Fruit fly (Drosophila melanogaster) whole organism, embryonic: ENCODE results near the gene Ufd4.
A peak's percentile ranks its signal among the peaks of the same experiment; 100 is the strongest.

Experiments used
- ATbp ChIP-seq: fragments of 200-800 bp; sonication (Bioruptor generic); optimal IDR thresholded peaks from 2 replicates; lab custom pipeline; 2017; ENCODE audit warnings: missing biosample characterization, mild to moderate bottlenecking, missing genetic modification characterization, missing genetic modification reagents
- Atf6 ChIP-seq: fragments of 200-800 bp; sonication (Bioruptor generic); IDR thresholded peaks from 2 replicates; pipeline ENCODE4 v1.3.6; 2022; ENCODE audit warnings: missing biosample characterization, missing genetic modification characterization
- BEAF-32 ChIP-seq: fragments of 200-800 bp; sonication (Bioruptor generic); optimal IDR thresholded peaks from 3 replicates; lab custom pipeline; 2017; ENCODE audit warnings: missing biosample characterization, missing genetic modification characterization, mild to moderate bottlenecking, moderate library complexity, missing genetic modification reagents
- CG10209 ChIP-seq: fragments of 200-800 bp; sonication (Bioruptor generic); optimal IDR thresholded peaks from 3 replicates; lab custom pipeline; 2017; ENCODE audit warnings: missing biosample characterization, mild to moderate bottlenecking, missing genetic modification characterization, missing genetic modification reagents
- CG12104 ChIP-seq: fragments of 200-800 bp; sonication (Bioruptor generic); optimal IDR thresholded peaks from 3 replicates; lab custom pipeline; 2016; ENCODE audit warnings: missing biosample characterization, missing genetic modification characterization
- CG12659 ChIP-seq: fragments of 200-800 bp; sonication (Bioruptor generic); optimal IDR thresholded peaks from 3 replicates; lab custom pipeline; 2017; ENCODE audit warnings: mild to moderate bottlenecking, missing biosample characterization, missing genetic modification reagents, missing genetic modification characterization
- CG13624 ChIP-seq: fragments of 200-800 bp; sonication (Bioruptor generic); optimal IDR thresholded peaks from 2 replicates; lab custom pipeline; 2016; ENCODE audit warnings: missing biosample characterization, missing genetic modification characterization
- CG16863 ChIP-seq: fragments of 200-800 bp; sonication (Bioruptor generic); optimal IDR thresholded peaks from 3 replicates; lab custom pipeline; 2016; ENCODE audit warnings: missing biosample characterization, missing genetic modification characterization
- CG2712 ChIP-seq: fragments of 200-800 bp; optimal IDR thresholded peaks from 3 replicates; lab custom pipeline; 2019; ENCODE audit warnings: missing biosample characterization, mild to moderate bottlenecking, missing genetic modification characterization, moderate library complexity
- CG30431 ChIP-seq: fragments of 200-800 bp; sonication (Bioruptor generic); optimal IDR thresholded peaks from 2 replicates; lab custom pipeline; 2017; ENCODE audit warnings: missing biosample characterization, missing genetic modification characterization
- CG31388 ChIP-seq: fragments of 200-800 bp; sonication (Bioruptor generic); optimal IDR thresholded peaks from 2 replicates; lab custom pipeline; 2016; ENCODE audit warnings: missing biosample characterization, missing genetic modification characterization
- CG31441 ChIP-seq: fragments of 200-800 bp; sonication (Bioruptor generic); IDR thresholded peaks from 2 replicates; pipeline ENCODE4 v1.3.6; 2022; ENCODE audit warnings: missing biosample characterization, missing genetic modification characterization
- CG5245 ChIP-seq: fragments of 200-800 bp; sonication (Bioruptor generic); optimal IDR thresholded peaks from 3 replicates; lab custom pipeline; 2016; ENCODE audit warnings: missing biosample characterization, missing genetic modification characterization
- CG6175 ChIP-seq: fragments of 200-800 bp; sonication (Bioruptor generic); IDR thresholded peaks from 3 replicates; pipeline ENCODE4 v1.3.6; 2022; ENCODE audit warnings: missing biosample characterization, missing genetic modification characterization
- CG7839 ChIP-seq: fragments of 200-800 bp; sonication (Bioruptor generic); optimal IDR thresholded peaks from 3 replicates; lab custom pipeline; 2018; ENCODE audit warnings: missing biosample characterization, mild to moderate bottlenecking, missing genetic modification characterization, moderate library complexity
- CG8924 ChIP-seq: fragments of 200-800 bp; optimal IDR thresholded peaks from 3 replicates; lab custom pipeline; 2019; ENCODE audit warnings: missing biosample characterization, mild to moderate bottlenecking, missing genetic modification characterization, moderate library complexity
- D19A ChIP-seq: fragments of 200-800 bp; optimal IDR thresholded peaks from 3 replicates; lab custom pipeline; 2019; ENCODE audit warnings: missing biosample characterization, mild to moderate bottlenecking, missing genetic modification characterization, moderate library complexity
- Dad ChIP-seq: fragments of 200-800 bp; sonication (Bioruptor generic); optimal IDR thresholded peaks from 3 replicates; lab custom pipeline; 2016; ENCODE audit warnings: missing biosample characterization, missing genetic modification characterization
- Dip2 ChIP-seq: fragments of 200-800 bp; sonication (Bioruptor generic); IDR thresholded peaks from 2 replicates; pipeline ENCODE4 v1.3.6; 2022; ENCODE audit warnings: missing biosample characterization, missing genetic modification characterization
- Dref ChIP-seq: fragments of 200-800 bp; sonication (Bioruptor generic); IDR thresholded peaks from 2 replicates; pipeline ENCODE4 v1.3.6; 2022; ENCODE audit warnings: missing biosample characterization, missing genetic modification characterization
- Eip74EF ChIP-seq, 2 experiments: fragments of 200-800 bp in 1 of 2; fragments of >200 bp in 1 of 2; sonication (Bioruptor generic) in 1 of 2; optimal IDR thresholded peaks; 2 replicates each; lab custom pipeline; 2017 to 2019; ENCODE audit warnings: missing biosample characterization in 2 of 2, missing genetic modification characterization in 2 of 2, mild to moderate bottlenecking in 1 of 2, moderate library complexity in 1 of 2
- Ets97D ChIP-seq: fragments of 200-800 bp; sonication (Bioruptor generic); optimal IDR thresholded peaks from 3 replicates; lab custom pipeline; 2016; ENCODE audit warnings: missing biosample characterization, missing genetic modification characterization
- HHEX ChIP-seq: fragments of 200-800 bp; sonication (Bioruptor generic); optimal IDR thresholded peaks from 3 replicates; lab custom pipeline; 2017; ENCODE audit warnings: missing biosample characterization, mild to moderate bottlenecking, missing genetic modification characterization, missing genetic modification reagents
- Hey ChIP-seq: fragments of 200-800 bp; sonication (Bioruptor generic); optimal IDR thresholded peaks from 3 replicates; lab custom pipeline; 2018; ENCODE audit warnings: missing biosample characterization, mild to moderate bottlenecking, missing genetic modification characterization
- Hr3 ChIP-seq: fragments of 200-800 bp; sonication (Bioruptor generic); optimal IDR thresholded peaks from 3 replicates; lab custom pipeline; 2016; ENCODE audit warnings: missing biosample characterization, missing genetic modification characterization
- Lim3 ChIP-seq: fragments of 200-800 bp; sonication (Bioruptor generic); IDR thresholded peaks from 2 replicates; pipeline ENCODE4 v1.3.6; 2022; ENCODE audit warnings: missing biosample characterization, missing genetic modification characterization
- Max ChIP-seq: fragments of 200-800 bp; sonication (Bioruptor generic); optimal IDR thresholded peaks from 2 replicates; lab custom pipeline; 2016; ENCODE audit warnings: missing biosample characterization, mild to moderate bottlenecking, missing genetic modification characterization
- Med ChIP-seq: fragments of 200-800 bp; sonication (Bioruptor generic); peaks from one replicate; lab custom pipeline; 2016; ENCODE audit warnings: missing biosample characterization, missing genetic modification characterization, mild to moderate bottlenecking, inconsistent platforms, moderate library complexity
- Mrtf ChIP-seq: fragments of 200-800 bp; sonication (Bioruptor generic); IDR thresholded peaks from 3 replicates; pipeline ENCODE4 v1.3.6; 2022; ENCODE audit warnings: missing biosample characterization, missing genetic modification characterization
- NC2α ChIP-seq: fragments of 200-800 bp; sonication (Bioruptor generic); optimal IDR thresholded peaks from 2 replicates; lab custom pipeline; 2016; ENCODE audit warnings: missing biosample characterization, missing genetic modification characterization
- Oli ChIP-seq: fragments of 200-800 bp; sonication (Bioruptor generic); optimal IDR thresholded peaks from 2 replicates; lab custom pipeline; 2018; ENCODE audit warnings: missing biosample characterization, mild to moderate bottlenecking, missing genetic modification characterization, moderate library complexity
- Poxn ChIP-seq: fragments of 200-800 bp; sonication (Bioruptor generic); IDR thresholded peaks from 2 replicates; pipeline ENCODE4 v1.3.6; 2022; ENCODE audit warnings: missing biosample characterization, missing genetic modification characterization
- Spps ChIP-seq: fragments of 200-800 bp; sonication (Bioruptor generic); optimal IDR thresholded peaks from 2 replicates; lab custom pipeline; 2018; ENCODE audit warnings: missing biosample characterization, mild to moderate bottlenecking, missing genetic modification characterization
- Vsx1 ChIP-seq: fragments of 200-800 bp; sonication (Bioruptor generic); optimal IDR thresholded peaks from 2 replicates; lab custom pipeline; 2017; ENCODE audit warnings: missing biosample characterization, mild to moderate bottlenecking, missing genetic modification characterization, missing genetic modification reagents
- btn ChIP-seq: fragments of 200-800 bp; sonication (Bioruptor generic); optimal IDR thresholded peaks from 2 replicates; lab custom pipeline; 2016; ENCODE audit warnings: missing biosample characterization, missing genetic modification characterization
- crp ChIP-seq, 2 experiments: fragments of 200-800 bp; sonication (Bioruptor generic); optimal IDR thresholded peaks; 2 replicates in 1 of 2; 3 replicates in 1 of 2; lab custom pipeline; 2017; ENCODE audit warnings: missing biosample characterization in 2 of 2, missing genetic modification characterization in 2 of 2, mild to moderate bottlenecking in 1 of 2, moderate library complexity in 1 of 2
- da ChIP-seq: fragments of 200-800 bp; sonication (Bioruptor generic); optimal IDR thresholded peaks from 2 replicates; lab custom pipeline; 2016; ENCODE audit warnings: missing biosample characterization, missing genetic modification characterization
- dmrt99B ChIP-seq: fragments of 200-800 bp; sonication (Bioruptor generic); optimal IDR thresholded peaks from 2 replicates; lab custom pipeline; 2018; ENCODE audit warnings: missing biosample characterization, mild to moderate bottlenecking, missing genetic modification characterization, moderate library complexity
- dpn ChIP-seq, 2 experiments: fragments of 200-800 bp; sonication (Bioruptor generic); optimal IDR thresholded peaks; 3 replicates each; lab custom pipeline; 2016; ENCODE audit warnings: missing biosample characterization in 2 of 2, missing genetic modification characterization in 2 of 2
- ems ChIP-seq: fragments of 200-800 bp; sonication (Bioruptor generic); optimal IDR thresholded peaks from 3 replicates; lab custom pipeline; 2016; ENCODE audit warnings: missing biosample characterization, missing genetic modification characterization
- ewg ChIP-seq: fragments of 200-800 bp; sonication (Bioruptor generic); optimal IDR thresholded peaks from 3 replicates; lab custom pipeline; 2017; ENCODE audit warnings: mild to moderate bottlenecking, missing biosample characterization, missing genetic modification reagents, missing genetic modification characterization
- inv ChIP-seq: fragments of 200-800 bp; sonication (Bioruptor generic); IDR thresholded peaks from 2 replicates; pipeline ENCODE4 v1.3.6; 2022; ENCODE audit warnings: missing biosample characterization, missing genetic modification characterization; ENCODE audit not compliant: partially characterized antibody
- klu ChIP-seq: fragments of 200-800 bp; sonication (Bioruptor generic); IDR thresholded peaks from 2 replicates; pipeline ENCODE4 v1.3.6; 2022; ENCODE audit warnings: missing biosample characterization, missing genetic modification characterization
- knrl ChIP-seq: fragments of 200-800 bp; sonication (Bioruptor generic); IDR thresholded peaks from 3 replicates; pipeline ENCODE4 v1.3.6; 2022; ENCODE audit warnings: missing biosample characterization, missing genetic modification characterization; ENCODE audit not compliant: partially characterized antibody
- pzg ChIP-seq: fragments of 200-800 bp; sonication (Bioruptor generic); optimal IDR thresholded peaks from 3 replicates; lab custom pipeline; 2018; ENCODE audit warnings: missing biosample characterization, mild to moderate bottlenecking, missing genetic modification characterization, moderate library complexity
- tio ChIP-seq: fragments of 200-800 bp; sonication (Bioruptor generic); optimal IDR thresholded peaks from 2 replicates; lab custom pipeline; 2017; ENCODE audit warnings: missing biosample characterization, missing genetic modification characterization, inconsistent platforms
- trh ChIP-seq: fragments of 200-800 bp; sonication (Bioruptor generic); optimal IDR thresholded peaks from 2 replicates; lab custom pipeline; 2016; ENCODE audit warnings: missing biosample characterization, missing genetic modification characterization
- yki ChIP-seq: fragments of >200 bp; optimal IDR thresholded peaks from 3 replicates; lab custom pipeline; 2018
- zen ChIP-seq: fragments of 200-800 bp; sonication (Bioruptor generic); optimal IDR thresholded peaks from 3 replicates; lab custom pipeline; 2018; ENCODE audit warnings: missing biosample characterization, mild to moderate bottlenecking, missing genetic modification characterization, moderate library complexity

The Ufd4 gene

DNA sequence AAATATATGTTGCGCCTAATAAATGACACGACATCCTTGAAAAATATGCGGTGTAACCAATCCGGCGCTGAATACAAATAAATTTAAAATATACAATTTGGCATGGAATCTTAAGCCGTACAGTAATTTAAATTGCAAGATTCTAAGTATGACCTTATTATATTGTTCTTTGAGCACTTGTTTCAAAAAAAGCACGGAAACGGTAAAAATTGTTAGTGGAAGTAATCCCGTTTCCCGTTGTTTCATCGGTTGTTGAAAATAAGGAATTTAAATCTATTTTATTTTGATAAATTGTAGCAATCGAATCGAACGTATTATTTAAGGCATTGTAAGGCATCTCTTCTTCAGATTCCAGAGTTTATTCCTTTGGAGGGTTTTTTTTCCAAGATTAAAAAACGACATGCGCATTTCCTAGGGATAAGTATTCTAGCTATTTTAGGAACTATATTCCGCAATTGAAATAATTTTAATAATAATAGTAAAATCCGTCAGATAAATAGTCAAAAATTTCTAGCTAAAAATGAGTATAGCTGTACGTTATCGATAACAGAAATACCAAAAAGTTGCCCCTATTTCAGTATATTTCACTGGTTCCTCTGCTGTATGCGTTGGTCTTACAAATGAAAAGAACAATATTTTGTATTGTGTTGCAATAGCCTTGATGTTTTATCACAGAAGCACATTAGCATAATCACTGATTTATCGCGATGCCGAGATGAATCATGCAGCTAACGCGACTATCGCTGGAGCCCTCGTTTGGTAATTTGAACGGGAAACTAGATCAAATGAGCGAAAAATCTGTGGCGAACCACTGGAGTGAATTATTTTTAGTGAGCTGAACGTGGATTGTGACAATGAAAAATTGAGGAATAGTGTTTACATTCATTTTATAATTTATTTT, 41.2 kb upstream of the Ufd4 start, which contains the start of gene GATAd (continued):
- TF ChIP-seq ems: no peak
- no peak for TF ChIP-seq NC2α
- no peak for TF ChIP-seq Mrtf
- no peak for TF ChIP-seq Vsx1 (GFP tag; lab: Kevin White, UChicago)
- TF ChIP-seq CG6175 (GFP tag; lab: Robert Waterston, UW): no peak
- no peak for TF ChIP-seq Dip2 (GFP tag; lab: Robert Waterston, UW)
- TF ChIP-seq D19A: peak; percentile 2
- peak; percentile 45 for TF ChIP-seq BEAF-32
- TF ChIP-seq Max: no peak
- peak; percentile 60 for TF ChIP-seq Med (GFP tag; lab: Kevin White, UChicago)
- no peak for TF ChIP-seq trh
- no peak for TF ChIP-seq Oli (tag; lab: Kevin White, UChicago)
- TF ChIP-seq Eip74EF (GFP tag; optimal IDR thresholded peaks at IDR 0.05; lab: Kevin White, UChicago): peak in 1 of 2 experiments; percentile 19
- TF ChIP-seq Atf6 (GFP tag; lab: Robert Waterston, UW): no peak
- TF ChIP-seq Hey (tag; lab: Kevin White, UChicago): no peak
- no peak for TF ChIP-seq dmrt99B (tag; lab: Kevin White, UChicago)
- TF ChIP-seq Hr3 (GFP tag; lab: Kevin White, UChicago): peak; percentile 12
- TF ChIP-seq CG30431 (GFP tag; lab: Kevin White, UChicago): no peak
- TF ChIP-seq HHEX: no peak
- TF ChIP-seq btn (GFP tag; lab: Kevin White, UChicago): no peak
- no peak for TF ChIP-seq Ets97D (GFP tag; lab: Kevin White, UChicago)
- TF ChIP-seq CG8924: peak; percentile 46
- no peak for TF ChIP-seq CG12104 (GFP tag; lab: Kevin White, UChicago)
- peak; percentile 62 for TF ChIP-seq Dref
- peak; percentile 65 for TF ChIP-seq CG12659 (GFP tag; lab: Kevin White, UChicago)
- no peak for TF ChIP-seq crp (GFP tag; optimal IDR thresholded peaks at IDR 0.05; lab: Kevin White, UChicago)
- peak; percentile 62 for TF ChIP-seq pzg
- peak; percentile 3 for TF ChIP-seq ewg
- no peak for TF ChIP-seq CG10209
- peak in 1 of 2 experiments; percentile 23 for TF ChIP-seq dpn (GFP tag; optimal IDR thresholded peaks at IDR 0.05; lab: Kevin White, UChicago)
- TF ChIP-seq knrl (GFP tag; lab: Robert Waterston, UW): 0 out of 3 replicates have a peak, but pooled peaks have one; percentile 37
- TF ChIP-seq CG7839 (tag; lab: Kevin White, UChicago): no peak
- TF ChIP-seq Spps (tag; lab: Kevin White, UChicago): no peak
- no peak for TF ChIP-seq yki (lab: Kevin White, UChicago)
- no peak for TF ChIP-seq Lim3 (GFP tag; lab: Robert Waterston, UW)
- TF ChIP-seq CG16863 (GFP tag; lab: Kevin White, UChicago): no peak
- TF ChIP-seq Poxn (GFP tag; lab: Robert Waterston, UW): no peak
- no peak for TF ChIP-seq CG13624
- TF ChIP-seq ATbp: no peak
- TF ChIP-seq inv (GFP tag; lab: Robert Waterston, UW): peak; percentile 20; the same call in 1 of the 2 replicates
- peak; percentile 23 for TF ChIP-seq zen (tag; lab: Kevin White, UChicago)
- no peak for TF ChIP-seq CG5245 (GFP tag; lab: Kevin White, UChicago)
- no peak for TF ChIP-seq CG31441 (GFP tag; lab: Robert Waterston, UW)
- TF ChIP-seq klu (GFP tag; lab: Robert Waterston, UW): no peak
- no peak for TF ChIP-seq CG31388 (GFP tag; lab: Kevin White, UChicago)
- no peak for TF ChIP-seq Dad (GFP tag; lab: Kevin White, UChicago)
- peak; percentile 46 for TF ChIP-seq CG2712 (tag; lab: Kevin White, UChicago)
- no peak for TF ChIP-seq tio (GFP tag; lab: Kevin White, UChicago)
- no peak for TF ChIP-seq da (GFP tag; lab: Kevin White, UChicago)
